Worm (Caenorhabditis elegans): ENCODE data around the gene tram-1.
A peak's percentile ranks its signal among the peaks of the same experiment; 100 is the strongest.

tram-1 gene

ce11 chrIV:10214811-10215210 is 6.3 kb downstream of the tram-1 start, which contains the start of gene abt-1:
TSS of gene abt-1 (minus strand) at chrIV:10214911.
- no peak for TF ChIP-seq T26A8.4 (GFP tag; IDR thresholded peaks at IDR 0.05)

DNA sequence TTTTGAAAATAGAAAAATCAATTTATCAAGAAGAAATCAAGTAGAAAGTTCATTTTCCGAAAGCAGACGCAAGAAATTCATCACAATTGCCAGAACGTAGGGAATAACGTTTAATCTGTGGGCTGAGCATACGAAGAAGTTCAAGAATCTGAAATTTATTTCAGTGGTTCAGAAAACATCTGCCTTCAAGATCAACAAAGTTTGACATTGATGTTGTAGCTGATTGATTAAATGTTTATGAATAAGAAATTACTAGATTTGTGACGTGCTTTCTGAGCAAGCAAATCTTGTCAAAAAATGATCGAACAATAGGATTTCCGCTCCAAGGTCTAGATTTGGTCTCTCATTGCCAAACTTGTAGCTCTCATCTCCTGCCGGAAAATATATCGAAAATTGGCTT is 14.9 kb downstream of the tram-1 start, which contains the start of gene K04D7.6:
Gene K04D7.6 (minus strand): TSS at position 101 of the 400 bp plus-strand sequence.
- no peak for TF ChIP-seq madf-5 (GFP tag; IDR thresholded peaks at IDR 0.05)
- no peak for TF ChIP-seq lsy-2 (tag; optimal IDR thresholded peaks at IDR 0.05)
- TF ChIP-seq fos-1 (tag; optimal IDR thresholded peaks at IDR 0.05): no peak
- TF ChIP-seq nhr-48 (tag; optimal IDR thresholded peaks at IDR 0.05): no peak
- TF ChIP-seq php-3 (GFP tag; IDR thresholded peaks at IDR 0.05): no peak
- TF ChIP-seq lin-1 (GFP tag; IDR thresholded peaks at IDR 0.05): no peak
- TF ChIP-seq nhr-76 (tag; optimal IDR thresholded peaks at IDR 0.05): no peak

ce11 chrIV:10197317-10197867 is 23.7 kb downstream of the tram-1 start, which contains the start of gene gon-4:
TSS of gene gon-4 (plus strand) at chrIV:10197817.
- TF ChIP-seq unc-130 (GFP tag; optimal IDR thresholded peaks at IDR 0.05) (peak; percentile 46), lin-29 (GFP tag; IDR thresholded peaks at IDR 0.05) (no peak), mes-2 (tag; optimal IDR thresholded peaks at IDR 0.05; ENCODE audit: poor library complexity, severe bottlenecking) (peak; percentile 81), madf-5 (GFP tag; IDR thresholded peaks at IDR 0.05) (no peak), pha-4 (GFP tag; IDR thresholded peaks at IDR 0.05) (no peak), pha-4 (tag; optimal IDR thresholded peaks at IDR 0.05) (peak; percentile 52), sdz-12 (GFP tag; optimal IDR thresholded peaks at IDR 0.05) (no peak), nhr-28 (tag; optimal IDR thresholded peaks at IDR 0.05) (peak; percentile 63)

- peak; percentile 3 for TF ChIP-seq aha-1 (tag)
- TF ChIP-seq ztf-11 (tag; optimal IDR thresholded peaks at IDR 0.05): no peak
- no peak for TF ChIP-seq jun-1 (tag; optimal IDR thresholded peaks at IDR 0.05)
Measured at ce11 chrIV:10194345-10194744, 26.7 kb downstream of the tram-1 start, which contains the start of gene ptrg-1. TSS of gene ptrg-1 (minus strand) at chrIV:10194445.

- TF ChIP-seq fkh-10 (GFP tag; optimal IDR thresholded peaks at IDR 0.05) (peak; percentile 55), nhr-6 (tag; optimal IDR thresholded peaks at IDR 0.05) (no peak), daf-16 (GFP tag; optimal IDR thresholded peaks at IDR 0.05) (no peak), daf-16 (tag; optimal IDR thresholded peaks at IDR 0.05) (no peak), unc-62 (GFP tag; optimal IDR thresholded peaks at IDR 0.05 in 1 of 2) (peak in 1 of 2 experiments; percentile 88), unc-62 (tag; optimal IDR thresholded peaks at IDR 0.05) (no peak), ctbp-1 (GFP tag; IDR thresholded peaks at IDR 0.05) (no peak)
Measured at ce11 chrIV:10191498-10191897, 29.6 kb downstream of the tram-1 start.

DNA sequence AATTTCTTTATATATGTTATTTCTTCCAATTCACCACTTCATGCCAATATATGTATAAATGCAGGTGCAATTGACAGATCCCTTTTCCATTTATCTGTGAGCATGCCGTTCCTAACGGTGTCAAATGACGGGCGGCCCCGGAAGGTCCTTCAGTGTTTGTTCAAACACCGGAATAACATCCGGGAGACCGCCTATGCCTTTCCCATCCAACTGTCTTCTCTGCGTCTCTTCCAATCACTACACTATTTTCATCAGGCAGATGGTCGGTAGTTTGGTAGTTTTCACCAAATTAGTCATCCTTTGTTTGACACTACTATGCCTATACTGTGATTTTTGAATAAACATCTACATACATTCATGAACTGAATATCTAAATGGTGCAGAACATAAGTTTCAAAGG is 30.5 kb downstream of the tram-1 start:
- TF ChIP-seq zfp-2 (tag; optimal IDR thresholded peaks at IDR 0.05): no peak
- TF ChIP-seq nhr-42 (GFP tag; IDR thresholded peaks at IDR 0.05): no peak
- TF ChIP-seq nhr-77 (tag; optimal IDR thresholded peaks at IDR 0.05): no peak

DNA sequence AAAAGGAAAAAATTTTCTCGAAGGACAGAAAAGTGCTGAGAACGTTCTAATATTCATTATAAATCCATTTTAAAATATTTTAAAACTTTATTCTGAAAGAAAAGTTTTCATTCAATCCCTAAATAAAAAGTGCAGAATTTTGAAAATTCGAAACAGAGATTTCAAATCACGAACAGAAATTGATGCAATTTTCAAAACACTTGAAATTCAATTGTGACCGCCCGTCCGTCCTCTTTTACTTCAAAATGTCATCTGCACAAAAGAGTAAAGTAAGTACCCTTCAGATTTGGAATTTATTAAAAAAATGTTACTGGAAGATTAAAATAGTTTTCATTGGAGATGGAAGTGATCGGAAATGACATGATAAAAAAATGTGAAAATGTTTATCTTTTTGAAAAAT is 32.6 kb downstream of the tram-1 start:
- TF ChIP-seq spr-1 (tag; optimal IDR thresholded peaks at IDR 0.05) (no peak), fkh-10 (GFP tag; optimal IDR thresholded peaks at IDR 0.05) (peak; percentile 44)

Measured in whole organism, L4 larva.